Worm (Caenorhabditis elegans) whole organism, L1 larva: ENCODE results near the gene csb-1.

ENCODE experiments used
- C16A3.4 ChIP-seq: fragments of 150-350 bp; optimal IDR thresholded peaks from 2 replicates; lab custom pipeline; 2014; ENCODE audit warnings: missing biosample characterization, missing genetic modification characterization
- F16B12.6 ChIP-seq: fragments of 150-350 bp; optimal IDR thresholded peaks from 2 replicates; lab custom pipeline; 2014; ENCODE audit warnings: missing biosample characterization, missing genetic modification characterization
- Y116A8C.19 ChIP-seq: sonication (generic microtip); optimal IDR thresholded peaks from 2 replicates; lab custom pipeline; 2016; ENCODE audit warnings: missing compliant biosample characterization, missing genetic modification characterization, borderline replicate concordance
- alr-1 ChIP-seq: fragments of 200-800 bp; sonication (Bioruptor generic); optimal IDR thresholded peaks from 2 replicates; lab custom pipeline; 2018; ENCODE audit warnings: borderline replicate concordance, mild to moderate bottlenecking, missing genetic modification characterization, missing compliant biosample characterization
- aly-2 ChIP-seq: fragments of 150-350 bp; optimal IDR thresholded peaks from 2 replicates; lab custom pipeline; 2014; ENCODE audit warnings: missing biosample characterization, missing genetic modification characterization
- ceh-63 ChIP-seq: fragments of 200-800 bp; sonication (Bioruptor generic); optimal IDR thresholded peaks from 2 replicates; lab custom pipeline; 2018; ENCODE audit warnings: mild to moderate bottlenecking, missing genetic modification characterization, missing compliant biosample characterization
- ceh-8 ChIP-seq: fragments of 200-800 bp; sonication (Bioruptor generic); optimal IDR thresholded peaks from 2 replicates; lab custom pipeline; 2018; ENCODE audit warnings: mild to moderate bottlenecking, missing genetic modification characterization, moderate library complexity, missing compliant biosample characterization
- ceh-88 ChIP-seq: fragments of 200-800 bp; sonication (Bioruptor generic); IDR thresholded peaks from 2 replicates; pipeline ENCODE4 v1.3.6; 2022; ENCODE audit warnings: missing genetic modification characterization, missing compliant biosample characterization
- efl-1 ChIP-seq, 4 experiments: fragments of 150-350 bp; optimal IDR thresholded peaks in 3 of 4; peaks in 1 of 4; 1 replicate in 1 of 4; 2 replicates in 3 of 4; lab custom pipeline; 2014; ENCODE audit warnings: missing biosample characterization in 2 of 4, missing genetic modification characterization in 2 of 4, missing genetic modification reagents in 2 of 4
- efl-3 ChIP-seq: fragments of 200-800 bp; sonication (Bioruptor generic); optimal IDR thresholded peaks from 2 replicates; lab custom pipeline; 2018; ENCODE audit warnings: mild to moderate bottlenecking, missing genetic modification characterization, missing compliant biosample characterization
- egl-27 ChIP-seq, 2 experiments: fragments of 150-350 bp in 1 of 2; sonication (generic microtip); optimal IDR thresholded peaks; 3 replicates each; lab custom pipeline; 2017 to 2018; ENCODE audit warnings: missing biosample characterization in 2 of 2, missing genetic modification characterization in 2 of 2, missing genetic modification reagents in 2 of 2
- ets-5 ChIP-seq: fragments of 200-800 bp; sonication (Bioruptor generic); IDR thresholded peaks from 2 replicates; pipeline ENCODE4 v1.3.6; 2022; ENCODE audit warnings: missing genetic modification characterization, missing compliant biosample characterization
- fkh-10 ChIP-seq: sonication (generic microtip); optimal IDR thresholded peaks from 2 replicates; lab custom pipeline; 2017; ENCODE audit warnings: missing biosample characterization, missing genetic modification reagents, missing genetic modification characterization
- fkh-4 ChIP-seq: sonication (generic microtip); optimal IDR thresholded peaks from 2 replicates; lab custom pipeline; 2016; ENCODE audit warnings: missing compliant biosample characterization, missing genetic modification characterization, borderline replicate concordance
- hlh-17 ChIP-seq: fragments of 200-800 bp; sonication (Bioruptor generic); optimal IDR thresholded peaks from 2 replicates; lab custom pipeline; 2018; ENCODE audit warnings: missing genetic modification characterization, mild to moderate bottlenecking, missing compliant biosample characterization, moderate library complexity, borderline replicate concordance
- isw-1 ChIP-seq: fragments of 200-800 bp; sonication (Bioruptor generic); IDR thresholded peaks from 2 replicates; pipeline ENCODE4 v1.3.6; 2022; ENCODE audit warnings: missing genetic modification characterization, missing compliant biosample characterization
- jun-1 ChIP-seq: fragments of 150-350 bp; optimal IDR thresholded peaks from 2 replicates; lab custom pipeline; 2014; ENCODE audit warnings: missing biosample characterization, missing genetic modification reagents, missing genetic modification characterization
- mab-9 ChIP-seq: fragments of 200-800 bp; sonication (Bioruptor generic); IDR thresholded peaks from 2 replicates; pipeline ENCODE4 v1.3.6; 2022; ENCODE audit warnings: missing genetic modification reagents, missing genetic modification characterization, missing compliant biosample characterization
- nhr-11 ChIP-seq: fragments of 150-350 bp; optimal IDR thresholded peaks from 2 replicates; lab custom pipeline; 2014; ENCODE audit warnings: missing biosample characterization, missing genetic modification characterization
- nhr-19 ChIP-seq: fragments of 200-800 bp; sonication (Bioruptor generic); conservative IDR thresholded peaks from 2 replicates; pipeline ENCODE4 v1.3.6; 2022; ENCODE audit warnings: missing genetic modification characterization, missing compliant biosample characterization
- nhr-237 ChIP-seq: fragments of 150-350 bp; optimal IDR thresholded peaks from 2 replicates; lab custom pipeline; 2014; ENCODE audit warnings: missing biosample characterization, missing genetic modification characterization
- nhr-28 ChIP-seq: fragments of 150-350 bp; optimal IDR thresholded peaks from 2 replicates; lab custom pipeline; 2014; ENCODE audit warnings: missing biosample characterization, missing genetic modification characterization
- nhr-85 ChIP-seq: sonication (generic microtip); peaks from one replicate; lab custom pipeline; 2016; ENCODE audit warnings: missing genetic modification characterization, inconsistent platforms, missing compliant biosample characterization
- pag-3 ChIP-seq: sonication (generic microtip); optimal IDR thresholded peaks from 2 replicates; lab custom pipeline; 2017; ENCODE audit warnings: missing genetic modification characterization, mild to moderate bottlenecking, missing compliant biosample characterization, antibody characterized with exemption, borderline replicate concordance; ENCODE audit not compliant: insufficient read depth
- rnt-1 ChIP-seq: sonication (generic microtip); optimal IDR thresholded peaks from 2 replicates; lab custom pipeline; 2016; ENCODE audit warnings: mild to moderate bottlenecking, missing genetic modification characterization, moderate library complexity, missing compliant biosample characterization
- sox-4 ChIP-seq: sonication (generic microtip); optimal IDR thresholded peaks from 2 replicates; lab custom pipeline; 2016; ENCODE audit warnings: missing genetic modification characterization, missing compliant biosample characterization
- unc-130 ChIP-seq: fragments of 150-350 bp; optimal IDR thresholded peaks from 2 replicates; lab custom pipeline; 2017; ENCODE audit warnings: missing biosample characterization, missing genetic modification characterization, inconsistent platforms
- unc-30 ChIP-seq: sonication (generic microtip); optimal IDR thresholded peaks from 2 replicates; lab custom pipeline; 2017; ENCODE audit warnings: missing biosample characterization, missing genetic modification characterization
- unc-62 ChIP-seq: fragments of 150-350 bp; optimal IDR thresholded peaks from 2 replicates; lab custom pipeline; 2014; ENCODE audit warnings: missing biosample characterization, missing genetic modification reagents, missing genetic modification characterization
- unc-86 ChIP-seq: sonication (generic microtip); optimal IDR thresholded peaks from 2 replicates; lab custom pipeline; 2016; ENCODE audit warnings: missing genetic modification characterization, missing compliant biosample characterization
- unc-98 ChIP-seq: fragments of 200-800 bp; sonication (Bioruptor generic); IDR thresholded peaks from 2 replicates; pipeline ENCODE4 v1.3.6; 2022; ENCODE audit warnings: missing genetic modification characterization, missing compliant biosample characterization
- vab-15 ChIP-seq: sonication (generic microtip); optimal IDR thresholded peaks from 2 replicates; lab custom pipeline; 2017; ENCODE audit warnings: missing genotype, mild to moderate bottlenecking, missing genetic modification characterization, missing compliant biosample characterization
- xbp-1 ChIP-seq: sonication (generic microtip); optimal IDR thresholded peaks from 2 replicates; lab custom pipeline; 2016; ENCODE audit warnings: missing genetic modification characterization, missing compliant biosample characterization
- ztf-11 ChIP-seq, 2 experiments: sonication (generic microtip); optimal IDR thresholded peaks; 2 replicates each; lab custom pipeline; 2016 to 2017; ENCODE audit warnings: missing genetic modification characterization in 2 of 2, missing biosample characterization in 1 of 2, missing compliant biosample characterization in 1 of 2
- ztf-4 ChIP-seq: fragments of 150-350 bp; optimal IDR thresholded peaks from 2 replicates; lab custom pipeline; 2014; ENCODE audit warnings: missing biosample characterization, missing genetic modification characterization

csb-1 gene

DNA sequence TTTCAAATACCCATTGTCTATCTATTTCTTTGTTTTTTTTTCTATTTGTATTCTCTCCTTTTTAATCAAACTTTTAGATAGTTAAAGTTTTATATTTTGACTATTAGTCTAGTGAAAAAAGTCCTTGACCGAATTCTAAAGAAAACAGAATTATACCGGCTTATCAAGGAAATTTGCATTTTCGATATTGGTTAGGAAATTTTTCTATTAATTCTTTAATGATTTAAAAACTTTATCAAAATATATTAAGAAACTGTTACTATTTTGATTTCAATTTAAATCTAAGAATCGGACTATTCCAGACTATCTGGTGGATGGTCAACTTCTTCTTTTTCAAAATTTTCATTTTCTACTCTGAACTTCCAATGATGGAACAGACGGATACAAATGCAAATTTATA is 37.7 kb downstream of the csb-1 start, which contains the start of gene Y7A5A.20:
Gene Y7A5A.20 (plus strand): TSS at position 301 of the 400 bp plus-strand sequence.
- no peak for TF ChIP-seq isw-1 (GFP tag; lab: Robert Waterston, UW)
- TF ChIP-seq ets-5 (GFP tag; lab: Robert Waterston, UW), result no peak
- TF ChIP-seq ztf-11 (tag; optimal IDR thresholded peaks at IDR 0.05; lab: Kevin White, UChicago), result no peak
- no peak for TF ChIP-seq rnt-1 (tag; lab: Kevin White, UChicago)
- TF ChIP-seq ceh-8 (GFP tag; lab: Kevin White, UChicago), result no peak
- TF ChIP-seq Y116A8C.19 (tag; lab: Kevin White, UChicago), result no peak
- no peak for TF ChIP-seq unc-86 (tag; lab: Kevin White, UChicago)
- no peak for TF ChIP-seq efl-3 (GFP tag; lab: Kevin White, UChicago)
- TF ChIP-seq ceh-63, result no peak
- no peak for TF ChIP-seq nhr-19 (GFP tag; lab: Robert Waterston, UW)
- no peak for TF ChIP-seq nhr-11 (tag; lab: Kevin White, UChicago)
- no peak for TF ChIP-seq unc-130
- no peak for TF ChIP-seq xbp-1 (tag; lab: Kevin White, UChicago)
- no peak for TF ChIP-seq efl-1 (optimal IDR thresholded peaks at IDR 0.05; lab: Kevin White, UChicago)
- TF ChIP-seq efl-1 (GFP tag; optimal IDR thresholded peaks at IDR 0.05 in 1 of 2; lab: Kevin White, UChicago), result no peak
- no peak for TF ChIP-seq aly-2 (tag; lab: Kevin White, UChicago)
- no peak for TF ChIP-seq fkh-10
- TF ChIP-seq ceh-88 (GFP tag; lab: Robert Waterston, UW), result no peak
- no peak for TF ChIP-seq mab-9 (GFP tag; lab: Robert Waterston, UW)
- TF ChIP-seq nhr-85 (tag; lab: Kevin White, UChicago), result no peak
- TF ChIP-seq sox-4 (tag; lab: Kevin White, UChicago), result no peak

DNA sequence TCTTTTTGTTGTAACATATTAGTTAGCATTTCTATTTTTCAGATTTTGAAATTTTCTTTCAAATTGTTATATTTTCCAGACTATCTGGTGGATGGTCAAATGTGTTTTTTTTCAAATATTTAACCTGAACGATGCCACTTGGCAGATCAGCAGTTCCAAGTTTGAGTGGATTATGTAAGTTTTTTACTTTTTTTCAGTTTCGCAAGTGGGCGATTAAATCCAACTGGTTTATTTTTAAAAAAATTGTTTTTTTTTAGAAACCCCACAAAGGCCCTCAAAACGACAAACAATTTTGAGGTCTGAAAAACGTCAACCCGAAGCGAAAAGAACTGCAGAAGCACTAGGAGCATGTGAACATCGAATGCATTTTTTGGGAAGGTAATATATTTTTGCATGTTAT is 38.9 kb downstream of the csb-1 start, which contains the start of gene Y7A5A.9:
Gene Y7A5A.9 (plus strand): TSS at position 301 of the 400 bp plus-strand sequence.
- TF ChIP-seq hlh-17 (GFP tag; lab: Kevin White, UChicago), result no peak
- TF ChIP-seq ets-5 (GFP tag; lab: Robert Waterston, UW), result no peak
- no peak for TF ChIP-seq egl-27 (tag; optimal IDR thresholded peaks at IDR 0.05; lab: Kevin White, UChicago)
- TF ChIP-seq nhr-237 (tag; lab: Kevin White, UChicago), result no peak
- no peak for TF ChIP-seq pag-3

DNA sequence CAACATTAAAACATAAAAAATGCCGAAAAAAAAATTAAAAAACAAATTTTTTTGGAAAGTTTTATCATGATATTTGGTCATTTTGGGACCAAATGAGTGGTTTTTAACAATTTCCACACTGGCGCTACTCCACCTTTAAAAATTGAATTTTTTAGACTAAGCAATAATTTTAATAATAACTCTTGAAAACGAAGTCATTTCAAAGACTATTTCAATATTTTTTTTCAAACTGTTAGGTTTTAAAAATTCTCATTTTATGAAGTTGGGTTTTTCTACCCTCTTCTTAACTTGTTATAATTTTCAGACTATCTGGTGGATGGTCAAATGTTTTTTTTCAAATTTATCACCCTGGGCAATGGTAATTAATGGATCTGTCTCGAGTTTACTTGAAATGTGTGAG is 43.5 kb downstream of the csb-1 start, which contains the start of gene Y7A5A.8:
Gene Y7A5A.8 (plus strand): TSS at position 301 of the 400 bp plus-strand sequence.
- TF ChIP-seq F16B12.6 (tag; lab: Kevin White, UChicago), result no peak
- TF ChIP-seq jun-1 (tag; lab: Kevin White, UChicago), result no peak
- TF ChIP-seq unc-62 (GFP tag; lab: Kevin White, UChicago), result no peak
- TF ChIP-seq fkh-10, result no peak
- no peak for TF ChIP-seq ztf-11 (tag; optimal IDR thresholded peaks at IDR 0.05; lab: Kevin White, UChicago)
- no peak for TF ChIP-seq unc-98 (GFP tag; lab: Robert Waterston, UW)
- TF ChIP-seq isw-1 (GFP tag; lab: Robert Waterston, UW), result no peak
- TF ChIP-seq ceh-8 (GFP tag; lab: Kevin White, UChicago), result no peak
- TF ChIP-seq nhr-28, result no peak
- TF ChIP-seq vab-15, result no peak
- TF ChIP-seq C16A3.4 (tag; lab: Kevin White, UChicago), result no peak
- no peak for TF ChIP-seq ztf-4 (tag; lab: Kevin White, UChicago)

DNA sequence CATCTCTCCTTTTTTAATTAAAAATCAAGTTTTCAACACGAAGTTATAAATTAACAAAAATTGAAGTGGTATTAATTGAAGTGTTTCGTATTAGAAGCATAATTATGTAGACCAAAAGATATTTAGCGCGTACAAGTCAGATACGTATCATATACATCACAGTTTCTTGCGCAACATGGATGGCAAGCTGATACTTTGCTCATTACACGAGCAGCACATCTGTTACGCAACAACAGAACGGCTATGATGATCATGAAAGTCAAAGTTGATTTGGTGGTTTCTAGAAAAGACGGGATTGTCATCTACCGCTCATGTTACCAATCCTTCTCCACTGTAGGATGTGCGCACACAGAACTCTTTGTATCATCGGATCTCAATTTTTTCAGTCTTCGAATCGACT is 51.2 kb downstream of the csb-1 start:
- TF ChIP-seq alr-1 (tag; lab: Kevin White, UChicago), result no peak
- no peak for TF ChIP-seq unc-30 (tag; lab: Kevin White, UChicago)
- TF ChIP-seq fkh-4 (tag; lab: Kevin White, UChicago), result no peak
